Worm (Caenorhabditis elegans): Measurements from ENCODE around the gene wdr-5.2.

The wdr-5.2 gene

DNA sequence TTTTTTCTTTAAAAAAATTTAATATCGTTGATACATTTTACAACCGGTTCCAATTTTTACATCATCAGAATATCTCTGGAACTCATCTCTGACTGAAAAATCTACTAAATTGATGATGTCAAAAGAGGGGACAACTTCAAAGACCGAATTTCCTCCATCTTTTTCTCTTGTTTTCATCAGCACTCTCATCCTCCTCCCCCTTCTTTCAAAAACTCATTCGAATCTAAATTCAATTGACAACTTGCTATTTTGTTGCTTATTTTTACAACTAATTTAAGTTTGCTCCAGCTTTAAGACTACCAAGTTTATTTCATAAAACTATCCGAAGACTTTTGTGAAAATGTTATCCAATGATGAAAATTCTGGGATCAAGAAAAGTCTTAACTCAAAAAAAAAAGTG lies 49.1 kb downstream of the wdr-5.2 start:
- TF ChIP-seq pros-1 (tag; optimal IDR thresholded peaks at IDR 0.05) (no peak), Y22D7AL.16 (tag; optimal IDR thresholded peaks at IDR 0.05) (no peak), ceh-24 (tag; optimal IDR thresholded peaks at IDR 0.05) (no peak), sox-4 (tag; optimal IDR thresholded peaks at IDR 0.05) (no peak)

ce11 chrX:14401230-14401629 lies 51.3 kb downstream of the wdr-5.2 start:
- TF ChIP-seq nhr-11 (tag; optimal IDR thresholded peaks at IDR 0.05) (no peak), ceh-31 (tag; optimal IDR thresholded peaks at IDR 0.05) (no peak), zip-5 (tag; optimal IDR thresholded peaks at IDR 0.05) (no peak), hlh-8 (tag; optimal IDR thresholded peaks at IDR 0.05) (peak; percentile 7)

Data from whole organism, late embryonic.